Fruit fly (Drosophila melanogaster) whole organism, embryonic: ENCODE results near the gene nAChRbeta1.
A peak's percentile ranks its signal among the peaks of the same experiment; 100 is the strongest.

ENCODE experiments used
- Bgb ChIP-seq: fragments of 200-800 bp; sonication (Bioruptor generic); IDR thresholded peaks from 2 replicates; pipeline ENCODE4 v1.3.6; 2022; ENCODE audit warnings: missing biosample characterization, missing genetic modification characterization; ENCODE audit not compliant: partially characterized antibody
- BtbVII ChIP-seq: fragments of 200-800 bp; sonication (Bioruptor generic); optimal IDR thresholded peaks from 3 replicates; lab custom pipeline; 2017; ENCODE audit warnings: missing biosample characterization, mild to moderate bottlenecking, missing genetic modification characterization
- CG10147 ChIP-seq: fragments of 200-800 bp; sonication (Bioruptor generic); optimal IDR thresholded peaks from 2 replicates; lab custom pipeline; 2019; ENCODE audit warnings: missing biosample characterization, mild to moderate bottlenecking, missing genetic modification characterization, moderate library complexity
- CG10462 ChIP-seq: fragments of 200-800 bp; sonication (Bioruptor generic); optimal IDR thresholded peaks from 2 replicates; lab custom pipeline; 2016; ENCODE audit warnings: missing biosample characterization, missing genetic modification characterization
- CG10543 ChIP-seq: fragments of 200-800 bp; sonication (Bioruptor generic); optimal IDR thresholded peaks from 3 replicates; lab custom pipeline; 2017; ENCODE audit warnings: missing biosample characterization, mild to moderate bottlenecking, missing genetic modification characterization, moderate library complexity
- CG11085 ChIP-seq: fragments of 200-800 bp; sonication (Bioruptor generic); IDR thresholded peaks from 2 replicates; pipeline ENCODE4 v1.3.6; 2022; ENCODE audit warnings: missing biosample characterization, missing genetic modification characterization
- CG11093 ChIP-seq: fragments of 200-800 bp; sonication (Bioruptor generic); IDR thresholded peaks from 3 replicates; pipeline ENCODE4 v1.3.6; 2022; ENCODE audit warnings: missing biosample characterization, missing genetic modification characterization
- CG12071 ChIP-seq: fragments of 200-800 bp; sonication (Bioruptor generic); optimal IDR thresholded peaks from 3 replicates; lab custom pipeline; 2018; ENCODE audit warnings: missing biosample characterization, mild to moderate bottlenecking, missing genetic modification characterization
- CG12769 ChIP-seq: fragments of 200-800 bp; sonication (Bioruptor generic); optimal IDR thresholded peaks from 2 replicates; lab custom pipeline; 2019; ENCODE audit warnings: missing biosample characterization, mild to moderate bottlenecking, missing genetic modification characterization, moderate library complexity
- CG13123 ChIP-seq: fragments of 200-800 bp; sonication (Bioruptor generic); optimal IDR thresholded peaks from 2 replicates; lab custom pipeline; 2016; ENCODE audit warnings: missing biosample characterization, missing genetic modification characterization
- CG13894 ChIP-seq: fragments of 200-800 bp; sonication (Bioruptor generic); optimal IDR thresholded peaks from 3 replicates; lab custom pipeline; 2018; ENCODE audit warnings: missing biosample characterization, mild to moderate bottlenecking, missing genetic modification characterization, moderate library complexity
- CG15269 ChIP-seq: fragments of 200-800 bp; sonication (Bioruptor generic); optimal IDR thresholded peaks from 2 replicates; lab custom pipeline; 2018; ENCODE audit warnings: missing biosample characterization, mild to moderate bottlenecking, missing genetic modification characterization, moderate library complexity
- CG1603 ChIP-seq: fragments of 200-800 bp; sonication (Bioruptor generic); optimal IDR thresholded peaks from 2 replicates; lab custom pipeline; 2019; ENCODE audit warnings: missing biosample characterization, mild to moderate bottlenecking, missing genetic modification characterization, moderate library complexity
- CG17912 ChIP-seq: fragments of 200-800 bp; sonication (Bioruptor generic); optimal IDR thresholded peaks from 2 replicates; lab custom pipeline; 2018; ENCODE audit warnings: missing biosample characterization, mild to moderate bottlenecking, missing genetic modification characterization
- CG1792 ChIP-seq: fragments of 200-800 bp; sonication (Bioruptor generic); optimal IDR thresholded peaks from 2 replicates; lab custom pipeline; 2016; ENCODE audit warnings: missing biosample characterization, missing genetic modification characterization
- CG1832 ChIP-seq: fragments of 200-800 bp; sonication (Bioruptor generic); optimal IDR thresholded peaks from 2 replicates; lab custom pipeline; 2017; ENCODE audit warnings: missing biosample characterization, mild to moderate bottlenecking, missing genetic modification characterization, inconsistent platforms
- CG18619 ChIP-seq: fragments of 200-800 bp; sonication (Bioruptor generic); optimal IDR thresholded peaks from 3 replicates; lab custom pipeline; 2017; ENCODE audit warnings: missing biosample characterization, mild to moderate bottlenecking, missing genetic modification characterization
- CG2129 ChIP-seq: fragments of 200-800 bp; sonication (Bioruptor generic); IDR thresholded peaks from 2 replicates; pipeline ENCODE4 v1.3.6; 2022; ENCODE audit warnings: missing biosample characterization, missing genetic modification characterization; ENCODE audit not compliant: partially characterized antibody
- CG5180 ChIP-seq: fragments of 200-800 bp; sonication (Bioruptor generic); optimal IDR thresholded peaks from 3 replicates; lab custom pipeline; 2017; ENCODE audit warnings: missing biosample characterization, missing genetic modification characterization, mild to moderate bottlenecking, moderate library complexity, missing genetic modification reagents
- CG5245 ChIP-seq: fragments of 200-800 bp; sonication (Bioruptor generic); optimal IDR thresholded peaks from 3 replicates; lab custom pipeline; 2016; ENCODE audit warnings: missing biosample characterization, missing genetic modification characterization
- CG6254 ChIP-seq: fragments of 200-800 bp; sonication (Bioruptor generic); optimal IDR thresholded peaks from 3 replicates; lab custom pipeline; 2017; ENCODE audit warnings: mild to moderate bottlenecking, missing biosample characterization, missing genetic modification reagents, missing genetic modification characterization
- CG6689 ChIP-seq: fragments of 200-800 bp; sonication (Bioruptor generic); IDR thresholded peaks from 2 replicates; pipeline ENCODE4 v1.3.6; 2022; ENCODE audit warnings: missing biosample characterization, missing genetic modification characterization
- CG6813 ChIP-seq: fragments of 200-800 bp; sonication (Bioruptor generic); optimal IDR thresholded peaks from 2 replicates; lab custom pipeline; 2017; ENCODE audit warnings: missing biosample characterization, missing genetic modification characterization, mild to moderate bottlenecking, moderate library complexity, missing genetic modification reagents
- CG6854 ChIP-seq: fragments of 200-800 bp; sonication (Bioruptor generic); optimal IDR thresholded peaks from 3 replicates; lab custom pipeline; 2017; ENCODE audit warnings: missing biosample characterization, mild to moderate bottlenecking, missing genetic modification characterization
- CG9876 ChIP-seq: fragments of 200-800 bp; sonication (Bioruptor generic); optimal IDR thresholded peaks from 2 replicates; lab custom pipeline; 2016; ENCODE audit warnings: missing biosample characterization, missing genetic modification characterization
- CoRest ChIP-seq: fragments of 200-800 bp; sonication (Bioruptor generic); optimal IDR thresholded peaks from 3 replicates; lab custom pipeline; 2018; ENCODE audit warnings: missing biosample characterization, mild to moderate bottlenecking, missing genetic modification characterization, moderate library complexity
- Dad ChIP-seq: fragments of 200-800 bp; sonication (Bioruptor generic); optimal IDR thresholded peaks from 3 replicates; lab custom pipeline; 2016; ENCODE audit warnings: missing biosample characterization, missing genetic modification characterization
- Doc3 ChIP-seq: fragments of 200-800 bp; sonication (Bioruptor generic); IDR thresholded peaks from 3 replicates; pipeline ENCODE4 v1.3.6; 2022; ENCODE audit warnings: missing biosample characterization, missing genetic modification characterization; ENCODE audit not compliant: partially characterized antibody
- Ets97D ChIP-seq: fragments of 200-800 bp; sonication (Bioruptor generic); optimal IDR thresholded peaks from 3 replicates; lab custom pipeline; 2016; ENCODE audit warnings: missing biosample characterization, missing genetic modification characterization
- Hand ChIP-seq: fragments of 200-800 bp; sonication (Bioruptor generic); optimal IDR thresholded peaks from 2 replicates; lab custom pipeline; 2017; ENCODE audit warnings: mild to moderate bottlenecking, missing biosample characterization, missing genetic modification reagents, missing genetic modification characterization
- NFAT ChIP-seq: fragments of 200-800 bp; sonication (Bioruptor generic); IDR thresholded peaks from 2 replicates; pipeline ENCODE4 v1.3.6; 2022; ENCODE audit warnings: missing biosample characterization, missing genetic modification characterization
- Nf-YC ChIP-seq: fragments of 200-800 bp; optimal IDR thresholded peaks from 3 replicates; lab custom pipeline; 2019; ENCODE audit warnings: missing biosample characterization, mild to moderate bottlenecking, missing genetic modification characterization, moderate library complexity
- NfI ChIP-seq: fragments of 200-800 bp; sonication (Bioruptor generic); optimal IDR thresholded peaks from 3 replicates; lab custom pipeline; 2018; ENCODE audit warnings: missing biosample characterization, mild to moderate bottlenecking, missing genetic modification characterization, moderate library complexity
- Optix ChIP-seq: fragments of 200-800 bp; sonication (Bioruptor generic); IDR thresholded peaks from 3 replicates; pipeline ENCODE4 v1.3.6; 2022; ENCODE audit warnings: missing biosample characterization, missing genetic modification characterization
- ara ChIP-seq: fragments of 200-800 bp; sonication (Bioruptor generic); IDR thresholded peaks from 2 replicates; pipeline ENCODE4 v1.3.6; 2022; ENCODE audit warnings: missing biosample characterization, missing genetic modification characterization
- ase ChIP-seq: fragments of 200-800 bp; sonication (Bioruptor generic); IDR thresholded peaks from 3 replicates; pipeline ENCODE4 v1.3.6; 2022; ENCODE audit warnings: missing biosample characterization, missing genetic modification characterization
- cato ChIP-seq: fragments of 200-800 bp; sonication (Bioruptor generic); optimal IDR thresholded peaks from 2 replicates; lab custom pipeline; 2016; ENCODE audit warnings: missing biosample characterization, missing genetic modification characterization, borderline replicate concordance
- crol ChIP-seq: fragments of 200-800 bp; sonication (Bioruptor generic); IDR thresholded peaks from 2 replicates; pipeline ENCODE4 v1.3.6; 2022; ENCODE audit warnings: missing biosample characterization, missing genetic modification characterization
- fd64A ChIP-seq: fragments of 200-800 bp; sonication (Bioruptor generic); optimal IDR thresholded peaks from 3 replicates; lab custom pipeline; 2018; ENCODE audit warnings: missing biosample characterization, mild to moderate bottlenecking, missing genetic modification characterization
- hkb ChIP-seq, 2 experiments: fragments of 200-800 bp in 1 of 2; fragments of >200 bp in 1 of 2; sonication (Bioruptor generic) in 1 of 2; IDR thresholded peaks in 1 of 2; optimal IDR thresholded peaks in 1 of 2; 2 replicates each; pipeline versions ENCODE4 v1.3.6 to Lab custom; 2017 to 2022; ENCODE audit warnings: missing biosample characterization in 1 of 2, missing genetic modification characterization in 1 of 2
- ken ChIP-seq: fragments of 200-800 bp; sonication (Bioruptor generic); IDR thresholded peaks from 3 replicates; pipeline ENCODE4 v1.3.6; 2022; ENCODE audit warnings: missing biosample characterization, missing genetic modification characterization
- maf-S ChIP-seq: fragments of 200-800 bp; sonication (Bioruptor generic); optimal IDR thresholded peaks from 2 replicates; lab custom pipeline; 2016; ENCODE audit warnings: missing biosample characterization, missing genetic modification characterization
- onecut ChIP-seq: fragments of 200-800 bp; sonication (Bioruptor generic); IDR thresholded peaks from 2 replicates; pipeline ENCODE4 v1.3.6; 2022; ENCODE audit warnings: missing biosample characterization, missing genetic modification characterization
- salm ChIP-seq: fragments of 200-800 bp; sonication (Bioruptor generic); optimal IDR thresholded peaks from 2 replicates; lab custom pipeline; 2018; ENCODE audit warnings: missing biosample characterization, mild to moderate bottlenecking, missing genetic modification characterization
- sens ChIP-seq: fragments of 200-800 bp; sonication (Bioruptor generic); peaks from one replicate; lab custom pipeline; 2016; ENCODE audit warnings: missing biosample characterization, missing genetic modification characterization
- sqz ChIP-seq: fragments of 200-800 bp; sonication (Bioruptor generic); optimal IDR thresholded peaks from 3 replicates; lab custom pipeline; 2018; ENCODE audit warnings: missing biosample characterization, mild to moderate bottlenecking, missing genetic modification characterization
- tap ChIP-seq: fragments of 200-800 bp; optimal IDR thresholded peaks from 3 replicates; lab custom pipeline; 2019; ENCODE audit warnings: missing biosample characterization, mild to moderate bottlenecking, missing genetic modification characterization, moderate library complexity
- vnd ChIP-seq: fragments of 200-800 bp; sonication (Bioruptor generic); IDR thresholded peaks from 3 replicates; pipeline ENCODE4 v1.3.6; 2022; ENCODE audit warnings: missing biosample characterization, missing genetic modification characterization; ENCODE audit not compliant: partially characterized antibody
- wdn ChIP-seq: fragments of 200-800 bp; sonication (Bioruptor generic); IDR thresholded peaks from 2 replicates; pipeline ENCODE4 v1.3.6; 2022; ENCODE audit warnings: missing biosample characterization, missing genetic modification characterization
- zf30C ChIP-seq: fragments of 200-800 bp; sonication (Bioruptor generic); optimal IDR thresholded peaks from 3 replicates; lab custom pipeline; 2018; ENCODE audit warnings: missing biosample characterization, mild to moderate bottlenecking, missing genetic modification characterization

The nAChRbeta1 gene

DNA sequence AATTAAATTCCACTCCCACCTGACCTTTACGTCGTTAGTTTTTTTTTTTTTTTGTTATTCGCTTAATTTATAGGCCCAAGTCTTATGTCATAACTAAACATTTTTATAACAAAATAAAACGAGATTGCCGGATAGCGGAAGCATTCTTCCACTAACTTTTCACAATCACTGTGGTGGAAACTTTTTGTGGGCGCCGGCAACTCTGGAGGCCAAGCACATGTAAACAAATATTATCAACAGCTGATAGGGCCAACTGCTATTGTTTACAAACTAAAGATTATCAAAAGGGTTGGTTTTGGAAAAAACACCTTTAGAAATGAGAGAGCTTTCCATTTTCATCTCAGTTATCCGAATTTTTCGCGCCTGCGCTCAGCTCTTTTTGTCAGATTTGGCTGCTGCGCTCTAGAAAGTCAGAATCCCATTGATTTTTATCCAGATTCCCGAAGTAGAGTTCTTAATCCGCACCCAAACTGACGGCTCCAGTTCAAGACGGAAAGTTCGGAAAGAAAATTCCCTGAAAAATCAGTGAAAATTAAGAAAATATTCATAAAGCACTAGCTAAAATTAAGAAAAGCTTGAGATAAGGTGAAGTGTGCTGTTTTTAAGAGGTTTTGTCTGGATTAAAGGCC, at the start of gene nAChRbeta1 (continued):
- TF ChIP-seq CG6689 (no peak), CG18619 (GFP tag; lab: Kevin White, UChicago) (no peak), CG5180 (GFP tag; lab: Kevin White, UChicago) (no peak), CG1832 (GFP tag; lab: Kevin White, UChicago) (no peak), CG6854 (GFP tag; lab: Kevin White, UChicago) (no peak), CG15269 (tag; lab: Kevin White, UChicago) (no peak), Bgb (GFP tag; lab: Robert Waterston, UW) (no peak), wdn (no peak), zf30C (GFP tag; lab: Kevin White, UChicago) (no peak), CG13894 (tag; lab: Kevin White, UChicago) (peak; percentile 20), CG1603 (tag; lab: Kevin White, UChicago) (no peak), cato (no peak), CG9876 (no peak), CG10462 (GFP tag; lab: Kevin White, UChicago) (no peak), CG2129 (no peak), hkb (optimal IDR thresholded peaks at IDR 0.05; lab: Kevin White, UChicago) (no peak), hkb (GFP tag; IDR thresholded peaks at IDR 0.05; lab: Robert Waterston, UW) (no peak), CG13123 (GFP tag; lab: Kevin White, UChicago) (no peak), vnd (no peak), CG1792 (no peak), CG6813 (GFP tag; lab: Kevin White, UChicago) (no peak), CG5245 (GFP tag; lab: Kevin White, UChicago) (no peak), NfI (GFP tag; lab: Kevin White, UChicago) (no peak), sqz (GFP tag; lab: Kevin White, UChicago) (peak; percentile 10), CG6254 (GFP tag; lab: Kevin White, UChicago) (no peak), NFAT (no peak), sens (GFP tag; lab: Kevin White, UChicago) (no peak)
- TF ChIP-seq, all 482 proteins: peak for 17

DNA sequence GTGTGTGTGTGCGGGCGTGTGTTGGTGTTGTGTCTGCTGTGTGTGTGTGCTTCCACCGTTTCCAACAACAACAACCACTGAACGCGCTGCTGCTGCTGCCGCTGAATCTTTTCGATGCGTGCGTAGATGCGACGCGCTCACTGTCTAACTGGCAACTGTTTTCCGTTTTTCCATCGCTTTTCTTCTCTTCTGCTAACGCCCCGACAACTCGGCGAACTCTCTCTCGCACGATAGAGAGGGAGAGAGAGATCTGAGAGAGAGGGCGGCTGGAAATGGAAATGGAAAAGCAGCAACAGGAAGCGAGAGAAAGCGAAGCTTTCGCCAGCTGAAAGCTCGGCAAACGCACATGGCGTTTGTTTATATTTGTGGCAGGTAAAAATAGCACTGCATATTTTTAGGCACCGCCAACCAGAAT, 48.9 kb upstream of the nAChRbeta1 start, which contains the start of gene DopEcR:
Gene DopEcR, minus strand, starts transcription at position 157 of the 415 bp plus-strand sequence.
- peak; percentile 61 for TF ChIP-seq Ets97D (GFP tag; lab: Kevin White, UChicago)
- TF ChIP-seq ken (GFP tag; lab: Robert Waterston, UW), result 0 out of 3 replicates have a peak, but pooled peaks have one; percentile 50
- TF ChIP-seq CG10543, result peak; percentile 44
- peak; percentile 47 for TF ChIP-seq Hand (GFP tag; lab: Kevin White, UChicago)
- peak; percentile 6; the same call in 1 of the 2 replicates for TF ChIP-seq onecut (GFP tag; lab: Robert Waterston, UW)
- TF ChIP-seq CG12071 (GFP tag; lab: Kevin White, UChicago), result peak; percentile 48
- no peak for TF ChIP-seq CG11093 (GFP tag; lab: Robert Waterston, UW)
- no peak for TF ChIP-seq Doc3 (GFP tag; lab: Robert Waterston, UW)
- TF ChIP-seq CG11085 (GFP tag; lab: Robert Waterston, UW), result no peak
- peak; percentile 3 for TF ChIP-seq CG6254 (GFP tag; lab: Kevin White, UChicago)
- peak; percentile 17 for TF ChIP-seq CG17912 (GFP tag; lab: Kevin White, UChicago)
- no peak for TF ChIP-seq Dad (GFP tag; lab: Kevin White, UChicago)
- TF ChIP-seq BtbVII (GFP tag; lab: Kevin White, UChicago), result peak; percentile 38
- TF ChIP-seq crol (GFP tag; lab: Robert Waterston, UW), result peak; percentile 39; the same call in 1 of the 2 replicates
- peak; percentile 25 for TF ChIP-seq salm (tag; lab: Kevin White, UChicago)
- TF ChIP-seq CG12769 (tag; lab: Kevin White, UChicago), result peak; percentile 53
- TF ChIP-seq CG10147 (GFP tag; lab: Kevin White, UChicago), result peak; percentile 33
- TF ChIP-seq tap (tag; lab: Kevin White, UChicago), result peak; percentile 41
- TF ChIP-seq Optix (GFP tag; lab: Robert Waterston, UW), result no peak
- no peak for TF ChIP-seq ase (GFP tag; lab: Robert Waterston, UW)
- TF ChIP-seq CoRest, result no peak
- TF ChIP-seq ara, result peak; percentile 39; the same call in 1 of the 2 replicates
- TF ChIP-seq fd64A (GFP tag; lab: Kevin White, UChicago), result peak; percentile 46
- no peak for TF ChIP-seq maf-S (GFP tag; lab: Kevin White, UChicago)
- TF ChIP-seq Nf-YC (tag; lab: Kevin White, UChicago), result peak; percentile 25
